Worm (Caenorhabditis elegans) whole organism, mixed stage, embryonic: ENCODE data around the gene Y45F3A.5.

ENCODE experiments used
- M03D4.4 ChIP-seq: sonication (generic microtip); optimal IDR thresholded peaks from 2 replicates; lab custom pipeline; 2017; ENCODE audit warnings: mild to moderate bottlenecking, missing genetic modification characterization, missing compliant biosample characterization
- bed-3 ChIP-seq: fragments of 200-800 bp; sonication (Bioruptor generic); optimal IDR thresholded peaks from 3 replicates; lab custom pipeline; 2018; ENCODE audit warnings: mild to moderate bottlenecking, missing genetic modification characterization, moderate library complexity, missing compliant biosample characterization
- blmp-1 ChIP-seq: fragments of 150-350 bp; optimal IDR thresholded peaks from 2 replicates; lab custom pipeline; 2014; ENCODE audit warnings: missing biosample characterization, missing genetic modification characterization
- ceh-39 ChIP-seq: fragments of 150-350 bp; optimal IDR thresholded peaks from 2 replicates; lab custom pipeline; 2014; ENCODE audit warnings: missing biosample characterization, missing genetic modification characterization
- ceh-43 ChIP-seq: fragments of 200-800 bp; sonication (Bioruptor generic); optimal IDR thresholded peaks from 2 replicates; lab custom pipeline; 2018; ENCODE audit warnings: mild to moderate bottlenecking, missing genetic modification characterization, moderate library complexity, missing compliant biosample characterization
- ceh-83 ChIP-seq: fragments of 200-800 bp; sonication (Bioruptor generic); optimal IDR thresholded peaks from 2 replicates; lab custom pipeline; 2018; ENCODE audit warnings: mild to moderate bottlenecking, missing genetic modification characterization, missing compliant biosample characterization
- ces-1 ChIP-seq: fragments of 150-350 bp; optimal IDR thresholded peaks from 2 replicates; lab custom pipeline; 2014; ENCODE audit warnings: missing biosample characterization, missing genetic modification reagents, missing genetic modification characterization
- cnd-1 ChIP-seq: fragments of 200-800 bp; sonication (Bioruptor generic); optimal IDR thresholded peaks from 2 replicates; lab custom pipeline; 2018; ENCODE audit warnings: mild to moderate bottlenecking, missing genetic modification characterization, missing compliant biosample characterization
- drap-1 ChIP-seq: fragments of 200-800 bp; sonication (Bioruptor generic); optimal IDR thresholded peaks from 3 replicates; lab custom pipeline; 2018; ENCODE audit warnings: mild to moderate bottlenecking, missing genetic modification characterization, missing compliant biosample characterization
- elt-1 ChIP-seq: sonication (generic microtip); optimal IDR thresholded peaks from 2 replicates; lab custom pipeline; 2017; ENCODE audit warnings: missing genetic modification characterization, mild to moderate bottlenecking, missing compliant biosample characterization, antibody characterized with exemption, moderate library complexity, borderline replicate concordance; ENCODE audit not compliant: insufficient read depth
- elt-3 ChIP-seq: fragments of 150-350 bp; optimal IDR thresholded peaks from 2 replicates; lab custom pipeline; 2014; ENCODE audit warnings: missing biosample characterization, missing genetic modification characterization
- flh-1 ChIP-seq: fragments of 200-800 bp; sonication (Bioruptor generic); optimal IDR thresholded peaks from 2 replicates; lab custom pipeline; 2018; ENCODE audit warnings: mild to moderate bottlenecking, missing genetic modification characterization, moderate library complexity, missing compliant biosample characterization
- ham-2 ChIP-seq: fragments of 200-800 bp; sonication (Bioruptor generic); optimal IDR thresholded peaks from 2 replicates; lab custom pipeline; 2018; ENCODE audit warnings: mild to moderate bottlenecking, missing genetic modification characterization, missing compliant biosample characterization
- hlh-1 ChIP-seq: fragments of 150-350 bp; optimal IDR thresholded peaks from 2 replicates; lab custom pipeline; 2014; ENCODE audit warnings: missing biosample characterization, missing genetic modification reagents, missing genetic modification characterization
- lin-13 ChIP-seq: fragments of 150-350 bp; optimal IDR thresholded peaks from 2 replicates; lab custom pipeline; 2014; ENCODE audit warnings: missing biosample characterization, missing genetic modification characterization
- lin-32 ChIP-seq: fragments of 200-800 bp; sonication (Bioruptor generic); optimal IDR thresholded peaks from 2 replicates; lab custom pipeline; 2018; ENCODE audit warnings: mild to moderate bottlenecking, missing genetic modification characterization, missing compliant biosample characterization
- lsy-2 ChIP-seq: fragments of 150-350 bp; optimal IDR thresholded peaks from 2 replicates; lab custom pipeline; 2014; ENCODE audit warnings: missing biosample characterization, missing genetic modification characterization
- mab-5 ChIP-seq: fragments of 150-350 bp; optimal IDR thresholded peaks from 2 replicates; lab custom pipeline; 2014; ENCODE audit warnings: missing biosample characterization, missing genetic modification characterization
- mep-1 ChIP-seq: fragments of 150-350 bp; optimal IDR thresholded peaks from 2 replicates; lab custom pipeline; 2017; ENCODE audit warnings: missing biosample characterization, missing genetic modification reagents, missing genetic modification characterization, inconsistent platforms
- mls-2 ChIP-seq: sonication (generic microtip); optimal IDR thresholded peaks from 2 replicates; lab custom pipeline; 2016; ENCODE audit warnings: mild to moderate bottlenecking, missing genetic modification characterization, moderate library complexity, missing compliant biosample characterization
- nhr-12 ChIP-seq: fragments of 150-350 bp; optimal IDR thresholded peaks from 2 replicates; lab custom pipeline; 2014; ENCODE audit warnings: missing biosample characterization, missing genetic modification characterization
- nhr-2 ChIP-seq: fragments of 150-350 bp; optimal IDR thresholded peaks from 2 replicates; lab custom pipeline; 2014; ENCODE audit warnings: missing biosample characterization, missing genetic modification characterization
- nhr-237 ChIP-seq: fragments of 150-350 bp; optimal IDR thresholded peaks from 2 replicates; lab custom pipeline; 2014; ENCODE audit warnings: missing biosample characterization, missing genetic modification characterization
- nhr-28 ChIP-seq: fragments of 150-350 bp; optimal IDR thresholded peaks from 2 replicates; lab custom pipeline; 2014; ENCODE audit warnings: missing biosample characterization, missing genetic modification characterization
- nhr-76 ChIP-seq: sonication (generic microtip); optimal IDR thresholded peaks from 2 replicates; lab custom pipeline; 2017; ENCODE audit warnings: missing biosample characterization, missing genetic modification characterization
- pha-4 ChIP-seq: fragments of 150-350 bp; optimal IDR thresholded peaks from 2 replicates; lab custom pipeline; 2018; ENCODE audit warnings: missing biosample characterization, missing genetic modification reagents, missing genetic modification characterization
- sem-2 ChIP-seq: fragments of 200-800 bp; sonication (Bioruptor generic); optimal IDR thresholded peaks from 2 replicates; lab custom pipeline; 2018; ENCODE audit warnings: mild to moderate bottlenecking, missing genetic modification characterization, missing compliant biosample characterization
- snpc-4 ChIP-seq: fragments of 150-350 bp; optimal IDR thresholded peaks from 2 replicates; lab custom pipeline; 2014; ENCODE audit warnings: missing biosample characterization, missing genetic modification characterization
- sptf-1 ChIP-seq: sonication (generic microtip); optimal IDR thresholded peaks from 2 replicates; lab custom pipeline; 2017; ENCODE audit warnings: mild to moderate bottlenecking, missing genetic modification characterization, moderate library complexity, missing compliant biosample characterization
- tbx-8 ChIP-seq: fragments of 200-800 bp; sonication (Bioruptor generic); optimal IDR thresholded peaks from 2 replicates; lab custom pipeline; 2018; ENCODE audit warnings: mild to moderate bottlenecking, missing genetic modification characterization, moderate library complexity, missing compliant biosample characterization
- unc-120 ChIP-seq: sonication (generic microtip); optimal IDR thresholded peaks from 2 replicates; lab custom pipeline; 2017; ENCODE audit warnings: missing genetic modification characterization, missing compliant biosample characterization; ENCODE audit not compliant: poor library complexity, severe bottlenecking
- unc-39 ChIP-seq: fragments of 150-350 bp; optimal IDR thresholded peaks from 2 replicates; lab custom pipeline; 2014; ENCODE audit warnings: missing biosample characterization, missing genetic modification characterization
- unc-62 ChIP-seq: fragments of 150-350 bp; optimal IDR thresholded peaks from 2 replicates; lab custom pipeline; 2014; ENCODE audit warnings: missing biosample characterization, missing genetic modification reagents, missing genetic modification characterization
- ztf-11 ChIP-seq: fragments of 150-350 bp; optimal IDR thresholded peaks from 2 replicates; lab custom pipeline; 2014; ENCODE audit warnings: missing biosample characterization, missing genetic modification characterization

The Y45F3A.5 gene

ce11 chrIII:10586243-10586642, at the start of gene Y45F3A.5:
TSS of gene Y45F3A.5 (minus strand) at chrIII:10586343.
- TF ChIP-seq ztf-11, result no peak
- TF ChIP-seq, all 35 proteins: peak for 0

- TF ChIP-seq sem-2 (GFP tag; lab: Kevin White, UChicago) (no peak), mep-1 (tag; lab: Kevin White, UChicago) (no peak), ham-2 (GFP tag; lab: Kevin White, UChicago) (no peak), nhr-2 (tag; lab: Kevin White, UChicago) (no peak), ztf-11 (no peak), bed-3 (GFP tag; lab: Kevin White, UChicago) (no peak), nhr-237 (tag; lab: Kevin White, UChicago) (no peak), ceh-39 (tag; lab: Kevin White, UChicago) (no peak), unc-39 (tag; lab: Kevin White, UChicago) (no peak), pha-4 (tag; lab: Kevin White, UChicago) (no peak), unc-62 (no peak), flh-1 (GFP tag; lab: Kevin White, UChicago) (no peak), hlh-1 (tag; lab: Kevin White, UChicago) (no peak), lin-13 (tag; lab: Kevin White, UChicago) (no peak), nhr-12 (tag; lab: Kevin White, UChicago) (no peak), tbx-8 (GFP tag; lab: Kevin White, UChicago) (no peak), elt-1 (tag; lab: Kevin White, UChicago) (no peak), nhr-76 (tag; lab: Kevin White, UChicago) (no peak)
Measured at ce11 chrIII:10634576-10634975, 48.4 kb upstream of the Y45F3A.5 start.

ce11 chrIII:10634034-10634433, 47.9 kb upstream of the Y45F3A.5 start:
- no peak for TF ChIP-seq elt-3 (tag; lab: Kevin White, UChicago)
- no peak for TF ChIP-seq blmp-1
- no peak for TF ChIP-seq ceh-83 (GFP tag; lab: Kevin White, UChicago)
- TF ChIP-seq lin-32 (GFP tag; lab: Kevin White, UChicago), result no peak
- peak; percentile 16 for TF ChIP-seq bed-3 (GFP tag; lab: Kevin White, UChicago)
- TF ChIP-seq nhr-28, result no peak
- no peak for TF ChIP-seq ceh-43
- TF ChIP-seq nhr-2 (tag; lab: Kevin White, UChicago), result peak; percentile 77
- peak; percentile 56 for TF ChIP-seq nhr-237 (tag; lab: Kevin White, UChicago)
- peak; percentile 35 for TF ChIP-seq unc-120 (tag; lab: Kevin White, UChicago)
- TF ChIP-seq unc-39 (tag; lab: Kevin White, UChicago), result no peak
- no peak for TF ChIP-seq ham-2 (GFP tag; lab: Kevin White, UChicago)
- TF ChIP-seq unc-62, result peak; percentile 16
- TF ChIP-seq mep-1 (tag; lab: Kevin White, UChicago), result peak; percentile 68
- no peak for TF ChIP-seq mls-2 (tag; lab: Kevin White, UChicago)
- TF ChIP-seq mab-5, result no peak
- peak; percentile 47 for TF ChIP-seq pha-4 (tag; lab: Kevin White, UChicago)
- peak; percentile 33 for TF ChIP-seq M03D4.4 (tag; lab: Kevin White, UChicago)
- peak; percentile 50 for TF ChIP-seq flh-1 (GFP tag; lab: Kevin White, UChicago)
- peak; percentile 52 for TF ChIP-seq drap-1 (GFP tag; lab: Kevin White, UChicago)
- TF ChIP-seq nhr-12 (tag; lab: Kevin White, UChicago), result no peak
- TF ChIP-seq lin-13 (tag; lab: Kevin White, UChicago), result peak; percentile 22
- peak; percentile 77 for TF ChIP-seq sptf-1 (tag; lab: Kevin White, UChicago)
- TF ChIP-seq ces-1 (GFP tag; lab: Kevin White, UChicago), result peak; percentile 69
- no peak for TF ChIP-seq cnd-1 (tag; lab: Kevin White, UChicago)
- peak; percentile 38 for TF ChIP-seq hlh-1 (tag; lab: Kevin White, UChicago)
- TF ChIP-seq lsy-2, result peak; percentile 55
- TF ChIP-seq snpc-4, result no peak

ce11 chrIII:10633403-10633674, 47.2 kb upstream of the Y45F3A.5 start, which contains the start of gene Y39A1A.9:
TSS of gene Y39A1A.9 (minus strand) at chrIII:10633501.
- no peak for TF ChIP-seq flh-1 (GFP tag; lab: Kevin White, UChicago)
- no peak for TF ChIP-seq drap-1 (GFP tag; lab: Kevin White, UChicago)
- no peak for TF ChIP-seq sem-2 (GFP tag; lab: Kevin White, UChicago)
- TF ChIP-seq elt-1 (tag; lab: Kevin White, UChicago), result no peak
- TF ChIP-seq ceh-83 (GFP tag; lab: Kevin White, UChicago), result no peak
- no peak for TF ChIP-seq bed-3 (GFP tag; lab: Kevin White, UChicago)
- no peak for TF ChIP-seq lin-32 (GFP tag; lab: Kevin White, UChicago)
- TF ChIP-seq, all 35 proteins: peak for 0
